Worm (Caenorhabditis elegans): ENCODE measurements around the gene hlb-1.

DNA sequence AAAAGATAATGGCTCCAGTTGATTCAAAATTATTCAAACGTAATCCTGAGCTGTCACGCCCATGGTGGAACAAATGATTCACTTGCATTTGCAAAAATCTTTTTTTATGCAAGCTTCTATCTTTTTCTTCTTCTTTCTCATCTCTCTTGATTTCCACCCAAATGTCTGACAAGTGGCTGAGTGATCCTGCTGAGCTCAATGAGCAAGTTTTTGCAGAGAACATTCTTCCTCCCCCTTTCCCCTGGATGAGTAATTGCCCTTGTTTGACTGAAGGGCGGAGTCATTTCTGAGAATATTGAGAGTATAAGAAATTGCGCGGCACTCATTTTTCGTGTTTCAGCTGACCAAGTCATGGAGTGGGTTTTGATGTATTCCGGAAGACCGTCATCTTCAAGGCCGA is 41.3 kb downstream of the hlb-1 start, which contains the start of gene M03B6.1:
- TF ChIP-seq B0336.3 (GFP tag; IDR thresholded peaks at IDR 0.05) (no peak), madf-8 (GFP tag; conservative IDR thresholded peaks at IDR 0.05) (no peak), Y53F4B.3 (GFP tag; IDR thresholded peaks at IDR 0.05) (no peak), hrde-1 (tag; optimal IDR thresholded peaks at IDR 0.05; ENCODE audit: borderline replicate concordance) (no peak), ztf-22 (GFP tag; optimal IDR thresholded peaks at IDR 0.05) (no peak), tlf-1 (GFP tag; optimal IDR thresholded peaks at IDR 0.05) (no peak), ztf-25 (GFP tag; IDR thresholded peaks at IDR 0.05) (no peak), F55B11.4 (tag; optimal IDR thresholded peaks at IDR 0.05; ENCODE audit: borderline replicate concordance, insufficient read depth) (no peak), dpl-1 (GFP tag; optimal IDR thresholded peaks at IDR 0.05) (no peak), F49E8.2 (tag; optimal IDR thresholded peaks at IDR 0.05; ENCODE audit: insufficient read depth) (no peak)

Measured in whole organism, young adult.